Fruit fly (Drosophila melanogaster): ENCODE measurements around the gene PIG-C.

DNA sequence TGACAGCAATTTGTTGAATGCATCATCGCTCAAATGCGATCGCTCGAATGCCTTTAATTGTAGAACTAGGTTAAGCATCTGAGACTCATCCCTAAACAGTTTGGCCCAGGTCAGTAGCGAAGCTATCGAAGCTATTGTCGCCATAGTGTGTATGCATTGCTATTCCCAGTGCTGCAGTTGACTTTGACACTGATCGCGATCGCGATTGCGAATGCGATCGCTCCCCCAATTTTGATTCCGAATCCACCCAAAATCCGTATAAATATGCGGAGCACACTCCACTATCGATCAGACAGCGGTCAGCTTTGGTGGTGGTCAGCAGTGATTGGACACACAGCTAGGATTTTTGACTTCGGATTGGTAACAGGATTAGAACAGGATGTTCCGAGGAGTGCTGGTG is 10.7 kb upstream of the PIG-C start, which contains the start of gene CG14961:
- TF ChIP-seq insv (optimal IDR thresholded peaks at IDR 0.05), result no peak
- TF ChIP-seq psq (optimal IDR thresholded peaks at IDR 0.05), result no peak
- no peak for TF ChIP-seq ttk (optimal IDR thresholded peaks at IDR 0.05)
